Worm (Caenorhabditis elegans) whole organism, L2 larva: ENCODE data around the gene R08B4.3.

Experiments used
- blmp-1 ChIP-seq: sonication (generic microtip); optimal IDR thresholded peaks from 2 replicates; lab custom pipeline; 2017; ENCODE audit warnings: missing genetic modification characterization, mild to moderate bottlenecking, missing compliant biosample characterization, antibody characterized with exemption, moderate library complexity; ENCODE audit not compliant: insufficient read depth
- ceh-82 ChIP-seq: fragments of 150-350 bp; optimal IDR thresholded peaks from 2 replicates; lab custom pipeline; 2014; ENCODE audit warnings: missing biosample characterization, missing genetic modification characterization
- dmd-4 ChIP-seq: sonication (generic microtip); optimal IDR thresholded peaks from 2 replicates; lab custom pipeline; 2017; ENCODE audit warnings: missing biosample characterization, missing genetic modification characterization
- lin-13 ChIP-seq: fragments of 150-350 bp; optimal IDR thresholded peaks from 2 replicates; lab custom pipeline; 2014; ENCODE audit warnings: missing biosample characterization, missing genetic modification reagents, missing genetic modification characterization
- lin-39 ChIP-seq: fragments of 150-350 bp; optimal IDR thresholded peaks from 2 replicates; lab custom pipeline; 2014; ENCODE audit warnings: missing biosample characterization, missing genetic modification reagents, missing genetic modification characterization
- lsy-2 ChIP-seq, 2 experiments: fragments of 150-350 bp in 1 of 2; sonication (generic microtip) in 1 of 2; optimal IDR thresholded peaks; 2 replicates each; lab custom pipeline; 2014 to 2017; ENCODE audit warnings: missing biosample characterization in 2 of 2, missing genetic modification characterization in 2 of 2
- nhr-11 ChIP-seq: fragments of 150-350 bp; optimal IDR thresholded peaks from 2 replicates; lab custom pipeline; 2014; ENCODE audit warnings: missing biosample characterization, missing genetic modification characterization
- nhr-25 ChIP-seq: fragments of 150-350 bp; sonication (generic microtip); optimal IDR thresholded peaks from 3 replicates; lab custom pipeline; 2014; ENCODE audit warnings: missing biosample characterization, missing genetic modification characterization
- skn-1 ChIP-seq: sonication (generic microtip); optimal IDR thresholded peaks from 2 replicates; lab custom pipeline; 2017; ENCODE audit warnings: missing biosample characterization, missing genetic modification characterization
- sma-9 ChIP-seq, 2 experiments: fragments of 150-350 bp in 1 of 2; sonication (generic microtip) in 1 of 2; optimal IDR thresholded peaks; 2 replicates each; lab custom pipeline; 2014 to 2016; ENCODE audit warnings: missing genetic modification characterization in 2 of 2, mild to moderate bottlenecking in 1 of 2, missing biosample characterization in 1 of 2, missing compliant biosample characterization in 1 of 2, missing genetic modification reagents in 1 of 2, moderate library complexity in 1 of 2
- unc-62 ChIP-seq: fragments of 150-350 bp; optimal IDR thresholded peaks from 2 replicates; lab custom pipeline; 2014; ENCODE audit warnings: missing biosample characterization, missing genetic modification reagents, missing genetic modification characterization
- ztf-11 ChIP-seq: sonication (generic microtip); optimal IDR thresholded peaks from 2 replicates; lab custom pipeline; 2017; ENCODE audit warnings: missing biosample characterization, missing genetic modification characterization

ce11 chrX:11088952-11089351 is 31.9 kb downstream of the R08B4.3 start, which contains the start of gene W04G3.11:
- TF ChIP-seq dmd-4 (tag; lab: Kevin White, UChicago) (no peak), nhr-25 (tag; lab: Kevin White, UChicago) (no peak), ceh-82 (tag; lab: Kevin White, UChicago) (no peak), lin-39 (no peak), skn-1 (tag; lab: Kevin White, UChicago) (no peak), nhr-11 (no peak), lsy-2 (tag; optimal IDR thresholded peaks at IDR 0.05; lab: Kevin White, UChicago) (no peak), sma-9 (GFP tag; optimal IDR thresholded peaks at IDR 0.05; lab: Kevin White, UChicago) (no peak), sma-9 (tag; optimal IDR thresholded peaks at IDR 0.05; lab: Kevin White, UChicago) (no peak), blmp-1 (tag; lab: Kevin White, UChicago) (no peak), unc-62 (GFP tag; lab: Kevin White, UChicago) (no peak), ztf-11 (tag; lab: Kevin White, UChicago) (no peak), lin-13 (GFP tag; lab: Kevin White, UChicago) (no peak)
